Worm (Caenorhabditis elegans) whole organism, L1 larva: Measurements from ENCODE around the gene K12B6.4.

Experiments
- blmp-1 ChIP-seq: fragments of 150-350 bp; optimal IDR thresholded peaks from 2 replicates; lab custom pipeline; 2014; ENCODE audit warnings: missing biosample characterization, missing genetic modification characterization
- fkh-10 ChIP-seq: sonication (generic microtip); optimal IDR thresholded peaks from 2 replicates; lab custom pipeline; 2017; ENCODE audit warnings: missing biosample characterization, missing genetic modification reagents, missing genetic modification characterization
- fos-1 ChIP-seq: fragments of 150-350 bp; optimal IDR thresholded peaks from 2 replicates; lab custom pipeline; 2014; ENCODE audit warnings: missing biosample characterization, missing genetic modification characterization
- lsy-2 ChIP-seq, 2 experiments: fragments of 150-350 bp; optimal IDR thresholded peaks; 2 replicates each; lab custom pipeline; 2014; ENCODE audit warnings: missing biosample characterization in 2 of 2, missing genetic modification characterization in 2 of 2
- mdl-1 ChIP-seq, 2 experiments: fragments of 150-350 bp; optimal IDR thresholded peaks; 2 replicates each; lab custom pipeline; 2014 to 2017; ENCODE audit warnings: missing biosample characterization in 2 of 2, missing genetic modification characterization in 2 of 2, inconsistent platforms in 1 of 2
- nhr-85 ChIP-seq: sonication (generic microtip); peaks from one replicate; lab custom pipeline; 2016; ENCODE audit warnings: missing genetic modification characterization, inconsistent platforms, missing compliant biosample characterization
- zip-4 ChIP-seq: fragments of 200-800 bp; sonication (Bioruptor generic); optimal IDR thresholded peaks from 2 replicates; lab custom pipeline; 2018; ENCODE audit warnings: mild to moderate bottlenecking, missing genetic modification characterization, moderate library complexity, missing compliant biosample characterization

DNA sequence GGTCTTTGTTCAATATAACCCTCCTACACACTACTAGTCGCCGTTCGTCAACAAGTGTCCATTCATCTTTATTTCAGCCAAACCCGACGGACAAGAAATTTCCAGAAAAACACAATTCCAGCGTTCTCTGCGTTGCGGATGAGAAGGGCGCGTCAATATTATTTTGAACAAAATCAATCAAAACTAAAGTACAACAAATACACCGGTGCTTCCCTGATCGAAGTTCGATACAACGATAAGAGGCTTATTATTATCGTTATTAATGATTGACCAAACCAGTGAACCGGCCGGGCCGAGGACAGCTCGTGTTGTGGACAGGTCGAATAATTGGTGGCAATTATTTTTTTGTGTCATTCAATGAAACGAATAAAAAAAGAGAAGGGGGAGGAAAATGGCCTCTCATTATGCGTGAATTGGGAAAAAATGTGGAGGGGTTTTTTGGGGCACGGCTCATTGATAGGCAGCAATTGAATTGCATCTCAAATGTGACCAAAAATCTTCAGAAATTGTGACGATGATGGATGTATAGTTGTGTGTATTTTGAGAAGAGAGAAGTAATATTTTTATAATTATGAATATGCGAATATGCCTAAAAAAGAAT, 50.3 kb downstream of the K12B6.4 start:
- peak; percentile 70 for TF ChIP-seq nhr-85 (tag; lab: Kevin White, UChicago)
- TF ChIP-seq lsy-2 (tag; optimal IDR thresholded peaks at IDR 0.05; lab: Kevin White, UChicago): peak in 1 of 2 experiments; percentile 7
- no peak for TF ChIP-seq zip-4 (GFP tag; lab: Kevin White, UChicago)
- peak; percentile 13 for TF ChIP-seq blmp-1 (tag; lab: Kevin White, UChicago)
- TF ChIP-seq fkh-10: no peak
- TF ChIP-seq fos-1 (tag; lab: Kevin White, UChicago): no peak
- no peak for TF ChIP-seq mdl-1 (tag; optimal IDR thresholded peaks at IDR 0.05; lab: Kevin White, UChicago)
